Worm (Caenorhabditis elegans) whole organism, young adult: Measurements from ENCODE around the gene B0285.3.
A peak's percentile ranks its signal among the peaks of the same experiment; 100 is the strongest.

ENCODE experiments used
- B0261.1 ChIP-seq: sonication (generic microtip); optimal IDR thresholded peaks from 2 replicates; lab custom pipeline; 2016; ENCODE audit warnings: mild to moderate bottlenecking, missing genetic modification characterization, moderate library complexity, missing compliant biosample characterization
- B0336.3 ChIP-seq: fragments of 200-800 bp; sonication (Bioruptor generic); IDR thresholded peaks from 2 replicates; pipeline ENCODE4 v1.3.6; 2022; ENCODE audit warnings: missing genetic modification characterization, missing compliant biosample characterization
- D2030.7 ChIP-seq: fragments of 200-800 bp; sonication (Bioruptor generic); IDR thresholded peaks from 2 replicates; pipeline ENCODE4 v1.3.6; 2022; ENCODE audit warnings: missing genetic modification reagents, missing genetic modification characterization, missing compliant biosample characterization
- F10E7.11 ChIP-seq: sonication (generic microtip); optimal IDR thresholded peaks from 2 replicates; lab custom pipeline; 2017; ENCODE audit warnings: mild to moderate bottlenecking, missing genetic modification characterization, moderate library complexity, missing compliant biosample characterization
- F23B12.7 ChIP-seq: sonication (generic microtip); optimal IDR thresholded peaks from 2 replicates; lab custom pipeline; 2017; ENCODE audit warnings: missing genetic modification characterization, mild to moderate bottlenecking, missing compliant biosample characterization, antibody characterized with exemption, moderate library complexity; ENCODE audit not compliant: insufficient read depth
- F33H1.4 ChIP-seq: fragments of 200-800 bp; sonication (Bioruptor generic); IDR thresholded peaks from 2 replicates; pipeline ENCODE4 v1.3.6; 2022; ENCODE audit warnings: missing genetic modification reagents, missing genetic modification characterization, missing compliant biosample characterization
- Y53G8AR.9 ChIP-seq: fragments of 200-800 bp; sonication (Bioruptor generic); conservative IDR thresholded peaks from 2 replicates; pipeline ENCODE4 v1.3.6; 2022; ENCODE audit warnings: missing genetic modification reagents, missing genetic modification characterization, missing compliant biosample characterization
- Y56A3A.18 ChIP-seq: fragments of 200-800 bp; sonication (Bioruptor generic); IDR thresholded peaks from 2 replicates; pipeline ENCODE4 v1.3.6; 2022; ENCODE audit warnings: missing genetic modification reagents, missing genetic modification characterization, missing compliant biosample characterization
- Y95B8A.8 ChIP-seq: fragments of 200-800 bp; sonication (Bioruptor generic); IDR thresholded peaks from 2 replicates; pipeline ENCODE4 v1.3.6; 2022; ENCODE audit warnings: missing genetic modification reagents, missing genetic modification characterization, missing compliant biosample characterization
- ZK185.1 ChIP-seq: sonication (generic microtip); optimal IDR thresholded peaks from 2 replicates; lab custom pipeline; 2016; ENCODE audit warnings: mild to moderate bottlenecking, missing genetic modification characterization, missing compliant biosample characterization; ENCODE audit not compliant: poor library complexity, severe bottlenecking
- akir-1 ChIP-seq: fragments of 200-800 bp; sonication (Bioruptor generic); optimal IDR thresholded peaks from 2 replicates; lab custom pipeline; 2018; ENCODE audit warnings: mild to moderate bottlenecking, missing genetic modification characterization, moderate library complexity, missing compliant biosample characterization
- atf-7 ChIP-seq: sonication (generic microtip); optimal IDR thresholded peaks from 2 replicates; lab custom pipeline; 2017; ENCODE audit warnings: mild to moderate bottlenecking, missing genetic modification characterization, missing compliant biosample characterization
- bed-1 ChIP-seq: fragments of 200-800 bp; sonication (Bioruptor generic); IDR thresholded peaks from 2 replicates; pipeline ENCODE4 v1.3.6; 2022; ENCODE audit warnings: missing genetic modification reagents, missing genetic modification characterization, missing compliant biosample characterization
- ceh-100 ChIP-seq: fragments of 200-800 bp; sonication (Bioruptor generic); IDR thresholded peaks from 2 replicates; pipeline ENCODE4 v1.3.6; 2022; ENCODE audit warnings: missing genetic modification reagents, missing genetic modification characterization, missing compliant biosample characterization
- ceh-91 ChIP-seq: fragments of 200-800 bp; sonication (Bioruptor generic); IDR thresholded peaks from 2 replicates; pipeline ENCODE4 v1.3.6; 2022; ENCODE audit warnings: missing genetic modification reagents, missing genetic modification characterization, missing compliant biosample characterization
- die-1 ChIP-seq: sonication (generic microtip); optimal IDR thresholded peaks from 2 replicates; lab custom pipeline; 2016; ENCODE audit warnings: missing genotype, mild to moderate bottlenecking, missing genetic modification characterization, missing compliant biosample characterization
- dpff-1 ChIP-seq: sonication (generic microtip); optimal IDR thresholded peaks from 2 replicates; lab custom pipeline; 2017; ENCODE audit warnings: mild to moderate bottlenecking, missing genetic modification characterization, missing compliant biosample characterization
- dpl-1 ChIP-seq: fragments of 150-350 bp; optimal IDR thresholded peaks from 2 replicates; lab custom pipeline; 2014; ENCODE audit warnings: missing biosample characterization, missing genetic modification reagents, missing genetic modification characterization
- egl-18 ChIP-seq: fragments of 200-800 bp; sonication (Bioruptor generic); IDR thresholded peaks from 2 replicates; pipeline ENCODE4 v1.3.6; 2022; ENCODE audit warnings: missing genetic modification reagents, missing genetic modification characterization, missing compliant biosample characterization
- ets-4 ChIP-seq: fragments of 200-800 bp; sonication (Bioruptor generic); optimal IDR thresholded peaks from 2 replicates; lab custom pipeline; 2018; ENCODE audit warnings: mild to moderate bottlenecking, missing genetic modification characterization, missing compliant biosample characterization
- hlh-26 ChIP-seq: fragments of 200-800 bp; sonication (Bioruptor generic); conservative IDR thresholded peaks from 2 replicates; pipeline ENCODE4 v1.3.6; 2022; ENCODE audit warnings: missing genetic modification reagents, missing genetic modification characterization, missing compliant biosample characterization
- hmg-1.2 ChIP-seq: fragments of 200-800 bp; sonication (Bioruptor generic); IDR thresholded peaks from 2 replicates; pipeline ENCODE4 v1.3.6; 2022; ENCODE audit warnings: missing genetic modification reagents, missing genetic modification characterization, missing compliant biosample characterization
- hrde-1 ChIP-seq: sonication (generic microtip); optimal IDR thresholded peaks from 2 replicates; lab custom pipeline; 2016; ENCODE audit warnings: missing genetic modification characterization, mild to moderate bottlenecking, missing compliant biosample characterization, moderate library complexity, missing genotype, missing genetic modification reagents, borderline replicate concordance
- let-607 ChIP-seq, 2 experiments: fragments of 200-800 bp in 1 of 2; sonication (Bioruptor generic) in 1 of 2; sonication (generic microtip) in 1 of 2; optimal IDR thresholded peaks; 2 replicates each; lab custom pipeline; 2016 to 2018; ENCODE audit warnings: mild to moderate bottlenecking in 2 of 2, missing compliant biosample characterization in 2 of 2, missing genetic modification characterization in 2 of 2, moderate library complexity in 2 of 2, missing genotype in 1 of 2
- lsy-27 ChIP-seq: sonication (generic microtip); optimal IDR thresholded peaks from 2 replicates; lab custom pipeline; 2017; ENCODE audit warnings: missing genetic modification characterization, mild to moderate bottlenecking, missing compliant biosample characterization, antibody characterized with exemption, missing genotype, borderline replicate concordance; ENCODE audit not compliant: insufficient read depth
- madf-10 ChIP-seq: sonication (generic microtip); optimal IDR thresholded peaks from 2 replicates; lab custom pipeline; 2016; ENCODE audit warnings: mild to moderate bottlenecking, missing genetic modification characterization, missing compliant biosample characterization
- nfya-2 ChIP-seq: fragments of 200-800 bp; sonication (Bioruptor generic); IDR thresholded peaks from 2 replicates; pipeline ENCODE4 v1.3.6; 2022; ENCODE audit warnings: missing genetic modification reagents, missing genetic modification characterization, missing compliant biosample characterization
- nfyb-1 ChIP-seq: fragments of 200-800 bp; sonication (Bioruptor generic); IDR thresholded peaks from 2 replicates; pipeline ENCODE4 v1.3.6; 2022; ENCODE audit warnings: missing genetic modification reagents, missing genetic modification characterization, missing compliant biosample characterization
- nhr-120 ChIP-seq: fragments of 200-800 bp; sonication (Bioruptor generic); IDR thresholded peaks from 2 replicates; pipeline ENCODE4 v1.3.6; 2022; ENCODE audit warnings: missing genetic modification characterization, missing compliant biosample characterization
- nhr-179 ChIP-seq: sonication (generic microtip); optimal IDR thresholded peaks from 2 replicates; lab custom pipeline; 2016; ENCODE audit warnings: mild to moderate bottlenecking, missing genetic modification characterization, missing compliant biosample characterization
- nhr-80 ChIP-seq: sonication (generic microtip); optimal IDR thresholded peaks from 2 replicates; lab custom pipeline; 2016; ENCODE audit warnings: missing genetic modification characterization, missing compliant biosample characterization
- sdz-38 ChIP-seq: sonication (generic microtip); optimal IDR thresholded peaks from 2 replicates; lab custom pipeline; 2016; ENCODE audit warnings: missing genotype, missing genetic modification characterization, missing compliant biosample characterization
- snpc-1.1 ChIP-seq: sonication (generic microtip); optimal IDR thresholded peaks from 2 replicates; lab custom pipeline; 2017; ENCODE audit warnings: missing genetic modification characterization, mild to moderate bottlenecking, missing compliant biosample characterization, antibody characterized with exemption, moderate library complexity, missing genotype, missing genetic modification reagents; ENCODE audit not compliant: insufficient read depth
- somi-1 ChIP-seq: fragments of 200-800 bp; sonication (Bioruptor generic); optimal IDR thresholded peaks from 2 replicates; lab custom pipeline; 2018; ENCODE audit warnings: mild to moderate bottlenecking, missing genetic modification characterization, missing compliant biosample characterization
- tbp1 ChIP-seq: fragments of 200-800 bp; sonication (Bioruptor generic); optimal IDR thresholded peaks from 2 replicates; lab custom pipeline; 2018; ENCODE audit warnings: mild to moderate bottlenecking, missing genetic modification characterization, missing compliant biosample characterization
- xnd-1 ChIP-seq: sonication (generic microtip); optimal IDR thresholded peaks from 2 replicates; lab custom pipeline; 2016; ENCODE audit warnings: missing genotype, missing genetic modification reagents, missing genetic modification characterization, missing compliant biosample characterization
- ztf-25 ChIP-seq: fragments of 200-800 bp; sonication (Bioruptor generic); IDR thresholded peaks from 2 replicates; pipeline ENCODE4 v1.3.6; 2022; ENCODE audit warnings: missing genetic modification reagents, missing genetic modification characterization, missing compliant biosample characterization

B0285.3 gene

DNA sequence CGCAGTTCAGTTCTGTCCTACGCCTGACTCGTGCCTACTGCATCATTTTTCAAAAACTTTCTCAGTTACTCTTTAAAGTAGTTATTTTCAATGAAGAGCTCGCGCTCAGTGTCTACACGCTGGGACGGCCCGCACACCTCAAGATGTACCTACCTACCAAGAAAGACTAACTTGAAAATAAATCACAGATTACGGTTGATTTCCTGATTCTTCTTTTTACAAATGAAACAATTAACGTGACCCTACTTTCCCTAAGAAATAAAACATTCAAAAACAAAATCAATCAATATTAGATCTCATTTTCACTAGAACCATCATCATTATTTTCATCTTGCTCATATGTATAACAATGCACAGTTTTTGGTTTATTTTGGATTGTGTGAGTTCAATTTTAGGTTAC is 21.7 kb downstream of the B0285.3 start, which contains the start of gene H38K22.7:
Gene H38K22.7 (plus strand): TSS at position 301 of the 400 bp plus-strand sequence.
- TF ChIP-seq egl-18 (GFP tag; lab: Robert Waterston, UW) (no peak), madf-10 (tag; lab: Kevin White, UChicago) (no peak)

DNA sequence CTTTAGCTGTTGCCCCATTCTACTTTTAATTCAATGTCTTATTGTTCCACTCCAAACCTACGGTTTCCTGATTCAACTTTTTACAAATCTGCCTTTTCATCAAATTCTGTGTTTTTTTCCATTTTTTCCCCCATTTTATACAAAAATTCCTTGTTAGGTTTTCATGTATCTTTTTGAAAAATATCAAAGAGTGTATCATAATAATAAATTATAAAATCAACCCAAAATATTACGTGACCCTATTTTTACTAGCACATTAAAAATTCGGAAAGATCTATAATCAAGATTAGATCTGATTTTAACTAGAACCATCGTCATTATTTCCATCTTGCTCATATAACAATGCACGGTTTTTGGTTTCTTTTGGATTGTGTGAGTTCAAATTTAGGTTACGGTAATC is 23.0 kb downstream of the B0285.3 start, which contains the start of gene H38K22.6:
Gene H38K22.6 (plus strand): TSS at position 301 of the 400 bp plus-strand sequence.
- TF ChIP-seq Y56A3A.18 (GFP tag; lab: Robert Waterston, UW) (no peak), F33H1.4 (GFP tag; lab: Robert Waterston, UW) (no peak), Y95B8A.8 (GFP tag; lab: Robert Waterston, UW) (no peak), sdz-38 (no peak), hlh-26 (GFP tag; lab: Robert Waterston, UW) (no peak), F10E7.11 (tag; lab: Kevin White, UChicago) (no peak), D2030.7 (GFP tag; lab: Robert Waterston, UW) (no peak), bed-1 (GFP tag; lab: Robert Waterston, UW) (no peak), B0261.1 (tag; lab: Kevin White, UChicago) (no peak), ets-4 (GFP tag; lab: Kevin White, UChicago) (no peak), hrde-1 (tag; lab: Kevin White, UChicago) (no peak), die-1 (tag; lab: Kevin White, UChicago) (no peak), ztf-25 (no peak)

DNA sequence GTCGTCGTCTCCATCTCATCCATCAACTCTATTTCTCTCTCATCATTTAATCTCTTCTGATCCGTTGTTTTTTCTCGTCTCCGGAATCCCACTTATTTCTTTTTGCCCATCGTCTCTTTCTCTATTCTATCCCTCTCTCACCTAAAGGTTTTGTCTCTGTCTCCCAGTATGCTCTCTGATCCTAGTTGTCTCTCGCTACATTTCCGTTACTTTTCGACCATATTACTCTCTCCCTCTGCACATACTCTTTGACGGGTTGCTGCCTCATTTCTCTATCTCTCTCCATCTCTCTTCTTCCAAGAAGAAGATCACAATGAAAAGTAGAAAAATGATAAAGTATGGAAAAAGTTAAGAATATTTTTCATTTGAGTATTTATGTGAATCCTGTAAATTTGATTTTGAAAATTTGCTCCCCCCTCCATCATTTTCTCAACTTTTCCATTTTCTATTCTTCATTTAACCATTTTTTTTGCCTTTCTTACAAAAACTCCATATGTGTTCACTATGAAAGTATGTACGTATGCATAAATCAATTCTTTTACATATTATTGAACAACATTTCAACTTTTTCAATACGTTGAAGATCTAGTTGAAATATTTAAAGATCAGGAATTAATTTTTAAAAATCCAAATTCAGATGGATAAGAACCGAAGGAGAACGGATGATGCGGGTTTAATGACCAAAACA is 25.9 kb downstream of the B0285.3 start, which contains the start of gene tag-131:
Gene tag-131 (plus strand): TSS at position 638 of the 688 bp plus-strand sequence.
- TF ChIP-seq tbp1 (GFP tag; lab: Kevin White, UChicago): no peak
- peak; percentile 20; the same call in 1 of the 2 replicates for TF ChIP-seq hmg-1.2
- TF ChIP-seq somi-1 (GFP tag; lab: Kevin White, UChicago): no peak
- no peak for TF ChIP-seq snpc-1.1

DNA sequence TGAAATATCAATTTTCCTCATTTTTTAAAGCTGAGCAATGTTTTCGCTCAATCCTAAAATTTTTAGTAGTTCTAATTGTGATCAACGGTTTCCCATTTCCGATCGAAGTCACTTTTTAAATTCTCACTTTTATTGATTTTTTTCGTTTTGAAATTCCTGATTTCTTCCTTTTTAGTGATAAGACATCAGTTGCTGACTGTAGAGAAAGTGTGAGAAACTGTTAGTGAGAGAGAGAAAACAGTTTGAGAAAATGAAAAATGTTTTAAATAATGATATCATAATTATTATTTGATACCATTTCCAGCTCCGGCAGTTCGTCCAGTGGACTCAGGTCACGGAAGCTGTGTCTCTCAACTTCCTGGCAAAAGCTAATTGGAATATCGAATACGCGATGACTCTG is 28.6 kb downstream of the B0285.3 start:
- TF ChIP-seq atf-7 (tag; lab: Kevin White, UChicago) (no peak), ceh-91 (GFP tag; lab: Robert Waterston, UW) (no peak), nhr-80 (peak; percentile 45)

ce11 chrIII:4313061-4313962 is 29.8 kb downstream of the B0285.3 start, which contains the start of the genes evl-14 and dcn-1:
Gene evl-14, minus strand, starts transcription at chrIII:4313128.
Gene dcn-1, plus strand, starts transcription at chrIII:4313912.
- no peak for TF ChIP-seq dpff-1 (tag; lab: Kevin White, UChicago)
- TF ChIP-seq somi-1 (GFP tag; lab: Kevin White, UChicago): no peak
- no peak for TF ChIP-seq Y53G8AR.9 (GFP tag; lab: Robert Waterston, UW)
- no peak for TF ChIP-seq ZK185.1 (tag; lab: Kevin White, UChicago)
- TF ChIP-seq ceh-100 (GFP tag; lab: Robert Waterston, UW): no peak
- TF ChIP-seq madf-10 (tag; lab: Kevin White, UChicago): no peak
- no peak for TF ChIP-seq nhr-179 (tag; lab: Kevin White, UChicago)
- peak; percentile 80 for TF ChIP-seq xnd-1
- TF ChIP-seq F23B12.7: no peak
- TF ChIP-seq nhr-120: no peak
- TF ChIP-seq let-607 (tag; optimal IDR thresholded peaks at IDR 0.05; lab: Kevin White, UChicago): peak in 1 of 2 experiments; percentile 20
- TF ChIP-seq nhr-80: peak; percentile 39
- TF ChIP-seq dpl-1 (GFP tag; lab: Kevin White, UChicago): peak; percentile 82
- no peak for TF ChIP-seq hrde-1 (tag; lab: Kevin White, UChicago)
- no peak for TF ChIP-seq nfya-2 (GFP tag; lab: Robert Waterston, UW)
- no peak for TF ChIP-seq nfyb-1 (GFP tag; lab: Robert Waterston, UW)
- TF ChIP-seq lsy-27 (tag; lab: Kevin White, UChicago): no peak
- no peak for TF ChIP-seq akir-1 (GFP tag; lab: Kevin White, UChicago)
- no peak for TF ChIP-seq die-1 (tag; lab: Kevin White, UChicago)
- TF ChIP-seq B0336.3 (GFP tag; lab: Robert Waterston, UW): no peak
- peak; percentile 84 for TF ChIP-seq ceh-91 (GFP tag; lab: Robert Waterston, UW)
